Worm (Caenorhabditis elegans): Measurements from ENCODE around the gene col-108.

The col-108 gene

ce11 chrIV:1751243-1751642 is 17.1 kb upstream of the col-108 start:
- TF ChIP-seq ceh-28 (tag; optimal IDR thresholded peaks at IDR 0.05), result no peak
- no peak for TF ChIP-seq unc-130 (GFP tag; optimal IDR thresholded peaks at IDR 0.05)
- TF ChIP-seq daf-16 (GFP tag; optimal IDR thresholded peaks at IDR 0.05), result peak in 1 of 2 experiments; percentile 40
- no peak for TF ChIP-seq daf-16 (tag; optimal IDR thresholded peaks at IDR 0.05)
- TF ChIP-seq dmd-6 (GFP tag; IDR thresholded peaks at IDR 0.05), result 0 out of 2 replicates have a peak, but pooled peaks have one; percentile 7
- no peak for TF ChIP-seq set-16 (GFP tag; IDR thresholded peaks at IDR 0.05)
- TF ChIP-seq T20F7.1 (GFP tag; optimal IDR thresholded peaks at IDR 0.05), result no peak
- no peak for TF ChIP-seq dve-1 (tag; optimal IDR thresholded peaks at IDR 0.05; ENCODE audit: insufficient read depth)
- no peak for TF ChIP-seq hlh-30 (tag; optimal IDR thresholded peaks at IDR 0.05; ENCODE audit: insufficient read depth)
- peak; percentile 19 for TF ChIP-seq hlh-11 (tag; optimal IDR thresholded peaks at IDR 0.05)
- TF ChIP-seq tra-1 (GFP tag; IDR thresholded peaks at IDR 0.05), result no peak
- no peak for TF ChIP-seq ces-1 (GFP tag; optimal IDR thresholded peaks at IDR 0.05)
- no peak for TF ChIP-seq pqm-1 (tag; optimal IDR thresholded peaks at IDR 0.05)
- no peak for TF ChIP-seq nhr-28 (tag; optimal IDR thresholded peaks at IDR 0.05)
- no peak for TF ChIP-seq lir-3 (tag; optimal IDR thresholded peaks at IDR 0.05)
- TF ChIP-seq nhr-102 (tag; optimal IDR thresholded peaks at IDR 0.05), result no peak

DNA sequence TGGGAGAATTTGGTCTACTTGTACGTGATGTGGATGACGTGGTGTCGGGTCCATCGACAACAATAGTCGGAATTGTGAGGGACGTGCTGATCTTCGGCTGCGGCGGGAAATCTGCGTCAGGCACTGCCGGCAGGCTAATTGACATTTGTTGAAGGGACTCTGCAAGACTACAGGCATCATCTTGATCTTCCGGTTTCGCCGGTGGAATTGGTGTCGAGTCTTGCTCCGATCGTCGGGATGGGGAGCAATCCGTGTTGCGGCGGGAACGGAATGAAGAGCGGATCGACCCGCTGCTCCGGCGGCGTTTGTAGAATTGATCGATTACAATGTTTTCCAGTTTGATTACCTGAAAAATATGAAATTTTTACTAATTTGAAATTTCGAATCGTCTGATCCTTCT is 15.9 kb upstream of the col-108 start:
- TF ChIP-seq dmd-9 (GFP tag; IDR thresholded peaks at IDR 0.05), result no peak
- TF ChIP-seq zip-11 (GFP tag; IDR thresholded peaks at IDR 0.05), result no peak
- peak; percentile 66 for TF ChIP-seq set-16 (GFP tag; IDR thresholded peaks at IDR 0.05)

DNA sequence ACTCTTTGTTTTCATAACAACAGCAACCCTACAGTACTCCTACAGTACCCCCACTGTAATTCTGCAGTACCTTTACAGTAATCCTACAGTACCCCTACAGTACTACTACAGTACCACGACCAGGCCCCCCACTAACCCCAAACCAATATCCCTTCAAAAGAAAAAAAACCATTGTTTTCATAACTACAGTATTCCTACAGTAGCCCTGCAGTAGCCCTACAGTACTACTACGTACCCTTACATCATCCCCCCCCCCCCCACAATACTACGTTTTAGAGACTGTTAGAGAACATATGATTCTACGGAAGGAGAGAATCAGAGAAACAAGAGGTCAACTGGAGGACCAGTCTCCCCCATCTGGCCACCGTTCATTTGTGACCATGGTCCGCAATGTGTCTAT is 14.9 kb upstream of the col-108 start, which contains the start of gene Y41D4A.3:
TSS of gene Y41D4A.3 (plus strand) at position 301 of the 400 bp plus-strand sequence.
- peak; percentile 11 for TF ChIP-seq aha-1 (tag)
- no peak for TF ChIP-seq nhr-237 (tag; optimal IDR thresholded peaks at IDR 0.05)
- no peak for TF ChIP-seq nhr-76 (tag; optimal IDR thresholded peaks at IDR 0.05)

DNA sequence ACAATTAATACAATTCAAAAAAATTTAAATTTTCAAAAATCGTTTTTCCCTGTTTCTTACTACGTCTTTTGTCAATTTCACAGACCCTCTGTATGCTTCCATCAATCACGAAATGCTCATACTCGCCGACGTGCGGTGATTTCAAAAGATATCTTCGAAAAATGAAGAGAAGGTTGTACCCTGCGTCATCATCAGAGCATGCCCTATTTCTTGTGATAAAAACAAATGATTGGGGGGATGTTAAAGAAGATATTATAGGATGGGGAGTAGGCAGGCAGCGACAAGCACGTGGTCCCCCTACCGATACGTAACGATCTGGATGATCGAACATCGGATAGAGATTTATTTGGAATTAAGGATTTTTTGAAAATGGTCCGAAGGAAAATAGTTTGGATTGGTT is 9.8 kb upstream of the col-108 start:
- TF ChIP-seq unc-62 (GFP tag; optimal IDR thresholded peaks at IDR 0.05 in 1 of 2) (peak in 1 of 2 experiments; percentile 97), unc-62 (tag; optimal IDR thresholded peaks at IDR 0.05) (no peak), hlh-30 (tag; optimal IDR thresholded peaks at IDR 0.05; ENCODE audit: insufficient read depth) (peak; percentile 21), hmg-1.1 (GFP tag; IDR thresholded peaks at IDR 0.05) (no peak), mdt-29 (GFP tag; IDR thresholded peaks at IDR 0.05) (no peak), ztf-11 (tag; optimal IDR thresholded peaks at IDR 0.05) (no peak), nhr-11 (tag; optimal IDR thresholded peaks at IDR 0.05) (peak; percentile 59)

- TF ChIP-seq unc-62 (GFP tag; optimal IDR thresholded peaks at IDR 0.05 in 1 of 2) (peak in 1 of 2 experiments; percentile 78), unc-62 (tag; optimal IDR thresholded peaks at IDR 0.05) (no peak), gei-8 (GFP tag; optimal IDR thresholded peaks at IDR 0.05) (no peak), nhr-111 (GFP tag; optimal IDR thresholded peaks at IDR 0.05) (no peak), dmd-6 (GFP tag; IDR thresholded peaks at IDR 0.05) (no peak), mdl-1 (tag; optimal IDR thresholded peaks at IDR 0.05) (peak in 1 of 2 experiments; percentile 14), lim-7 (GFP tag; IDR thresholded peaks at IDR 0.05) (no peak), hlh-11 (tag; optimal IDR thresholded peaks at IDR 0.05) (peak; percentile 20), lin-38 (GFP tag; IDR thresholded peaks at IDR 0.05) (no peak), daf-12 (tag; optimal IDR thresholded peaks at IDR 0.05) (no peak), skn-1 (tag; optimal IDR thresholded peaks at IDR 0.05) (no peak), mxl-3 (GFP tag; optimal IDR thresholded peaks at IDR 0.05) (no peak), ztf-7 (tag; optimal IDR thresholded peaks at IDR 0.05) (no peak), lin-39 (tag; optimal IDR thresholded peaks at IDR 0.05) (no peak), hif-1 (tag; optimal IDR thresholded peaks at IDR 0.05) (peak in 1 of 2 experiments; percentile 13), nhr-11 (tag; optimal IDR thresholded peaks at IDR 0.05) (peak; percentile 33), nhr-28 (tag; optimal IDR thresholded peaks at IDR 0.05) (no peak), T20F7.1 (GFP tag; optimal IDR thresholded peaks at IDR 0.05) (no peak), duxl-1 (tag; optimal IDR thresholded peaks at IDR 0.05; ENCODE audit: poor library complexity) (no peak), unc-130 (GFP tag; optimal IDR thresholded peaks at IDR 0.05) (no peak), saeg-2 (GFP tag; IDR thresholded peaks at IDR 0.05) (no peak), T26A8.4 (GFP tag; IDR thresholded peaks at IDR 0.05) (no peak)
Measured at ce11 chrIV:1761553-1761952, 6.8 kb upstream of the col-108 start, which contains the start of gene Y41D4A.7. Gene Y41D4A.7, minus strand, starts transcription at chrIV:1761570.

Data from whole organism, L4 larva.